Worm (Caenorhabditis elegans): ENCODE data around the gene ogdh-1.

DNA sequence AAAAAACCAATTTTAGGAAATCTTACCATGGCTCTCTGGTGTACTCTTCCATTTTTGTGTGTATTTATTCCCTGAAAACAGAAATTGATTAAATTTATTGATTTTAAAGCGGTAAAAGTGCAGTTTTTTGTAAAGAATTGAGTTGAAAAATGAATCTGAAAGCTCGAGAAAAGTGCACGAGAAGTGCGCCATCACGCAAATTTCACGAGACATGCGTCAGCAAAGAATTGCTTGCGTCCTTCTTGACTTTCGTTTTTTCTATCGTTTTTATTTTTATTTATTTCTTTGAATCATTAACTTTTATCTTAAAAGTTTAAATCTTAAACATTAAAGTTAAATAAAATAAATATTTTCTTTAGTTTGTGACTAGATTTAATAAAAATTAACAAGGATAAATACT is 41.6 kb upstream of the ogdh-1 start, which contains the start of gene timm-17B.1:
- no peak for TF ChIP-seq K09A11.1 (tag; optimal IDR thresholded peaks at IDR 0.05; ENCODE audit: insufficient read depth)
- TF ChIP-seq ama-1 (optimal IDR thresholded peaks at IDR 0.05) = no peak
- no peak for TF ChIP-seq syd-9 (tag; optimal IDR thresholded peaks at IDR 0.05)
- TF ChIP-seq pha-2 (tag; optimal IDR thresholded peaks at IDR 0.05) = no peak
- TF ChIP-seq unc-86 (tag; optimal IDR thresholded peaks at IDR 0.05) = no peak
- no peak for TF ChIP-seq C38D4.7 (GFP tag; optimal IDR thresholded peaks at IDR 0.05)
- no peak for TF ChIP-seq K02D7.2 (tag; optimal IDR thresholded peaks at IDR 0.05)

Measured in whole organism, late embryonic.